Fruit fly (Drosophila melanogaster): ENCODE results near the gene CG7407.

DNA sequence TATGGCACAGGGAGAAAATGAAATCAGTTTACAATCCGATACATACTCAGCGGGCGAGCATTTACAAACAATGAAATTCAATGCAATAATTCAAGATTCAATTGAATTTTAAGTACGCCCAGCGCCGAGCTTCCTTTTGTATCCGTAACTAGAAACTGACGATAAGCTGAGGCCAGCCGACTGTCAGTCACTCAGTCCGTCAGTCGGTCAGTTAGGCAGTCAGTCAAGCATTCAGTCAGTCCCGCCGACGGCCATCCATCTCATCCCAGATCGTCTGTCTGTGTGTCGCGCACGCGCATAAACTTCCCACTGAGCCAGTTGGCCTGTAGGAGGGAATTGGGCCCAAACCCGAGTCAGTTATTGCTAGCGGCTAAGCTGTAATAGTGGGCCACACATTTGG, 3.8 kb upstream of the CG7407 start:
- TF ChIP-seq CG12605 (GFP tag; IDR thresholded peaks at IDR 0.05), result no peak
- no peak for TF ChIP-seq CG9948 (tag; optimal IDR thresholded peaks at IDR 0.05)
